Worm (Caenorhabditis elegans): ENCODE measurements around the gene ZK105.12.

The ZK105.12 gene

ce11 chrV:7716034-7716433, at the start of gene ZK105.12:
TSS of gene ZK105.12 (minus strand) at chrV:7716134.
- TF ChIP-seq zip-5 (tag; optimal IDR thresholded peaks at IDR 0.05), result no peak
- TF ChIP-seq ceh-19 (GFP tag; optimal IDR thresholded peaks at IDR 0.05), result no peak

- no peak for TF ChIP-seq ztf-16 (tag; optimal IDR thresholded peaks at IDR 0.05)
- TF ChIP-seq K09A11.1 (tag; optimal IDR thresholded peaks at IDR 0.05; ENCODE audit: insufficient read depth), result no peak
- no peak for TF ChIP-seq dmd-4 (tag; optimal IDR thresholded peaks at IDR 0.05; ENCODE audit: borderline replicate concordance)
- no peak for TF ChIP-seq nhr-11 (tag; optimal IDR thresholded peaks at IDR 0.05)
- TF ChIP-seq fkh-10 (GFP tag; optimal IDR thresholded peaks at IDR 0.05), result no peak
- peak; percentile 78 for TF ChIP-seq nfya-1 (tag; optimal IDR thresholded peaks at IDR 0.05)
These were observed 46.0 kb upstream of the ZK105.12 start for ce11 chrV:7761906-7762305.

- no peak for TF ChIP-seq syd-9 (tag; optimal IDR thresholded peaks at IDR 0.05)
- no peak for TF ChIP-seq ztf-16 (tag; optimal IDR thresholded peaks at IDR 0.05)
- TF ChIP-seq ceh-22 (tag; optimal IDR thresholded peaks at IDR 0.05), result no peak
- TF ChIP-seq fkh-10 (GFP tag; optimal IDR thresholded peaks at IDR 0.05), result no peak
- no peak for TF ChIP-seq unc-3 (GFP tag; conservative IDR thresholded peaks at IDR 0.05)
- TF ChIP-seq unc-3 (tag; optimal IDR thresholded peaks at IDR 0.05), result no peak
- no peak for TF ChIP-seq ceh-19 (GFP tag; optimal IDR thresholded peaks at IDR 0.05)
- TF ChIP-seq nhr-232 (tag; optimal IDR thresholded peaks at IDR 0.05), result no peak
- TF ChIP-seq ceh-24 (tag; optimal IDR thresholded peaks at IDR 0.05), result no peak
- no peak for TF ChIP-seq zip-5 (tag; optimal IDR thresholded peaks at IDR 0.05)
- TF ChIP-seq elt-4 (tag; optimal IDR thresholded peaks at IDR 0.05), result no peak
These were observed 44.2 kb upstream of the ZK105.12 start, which contains the start of gene hint-3 for ce11 chrV:7760174-7760573. TSS of gene hint-3 (plus strand) at chrV:7760474.

- no peak for TF ChIP-seq ceh-45 (GFP tag; IDR thresholded peaks at IDR 0.05)
- peak; percentile 73 for TF ChIP-seq unc-42 (tag; optimal IDR thresholded peaks at IDR 0.05)
- no peak for TF ChIP-seq nhr-232 (tag; optimal IDR thresholded peaks at IDR 0.05)
- TF ChIP-seq unc-55 (GFP tag; optimal IDR thresholded peaks at IDR 0.05), result peak; percentile 65
- TF ChIP-seq fkh-6 (tag; optimal IDR thresholded peaks at IDR 0.05), result no peak
- no peak for TF ChIP-seq ceh-19 (GFP tag; optimal IDR thresholded peaks at IDR 0.05)
- no peak for TF ChIP-seq pha-2 (tag; optimal IDR thresholded peaks at IDR 0.05)
- TF ChIP-seq ztf-16 (tag; optimal IDR thresholded peaks at IDR 0.05), result no peak
- no peak for TF ChIP-seq ceh-6 (GFP tag; optimal IDR thresholded peaks at IDR 0.05)
- TF ChIP-seq C08G9.2 (tag; optimal IDR thresholded peaks at IDR 0.05), result no peak
- TF ChIP-seq unc-86 (tag; optimal IDR thresholded peaks at IDR 0.05), result no peak
- no peak for TF ChIP-seq pat-9 (tag; optimal IDR thresholded peaks at IDR 0.05)
- TF ChIP-seq pax-1 (tag; optimal IDR thresholded peaks at IDR 0.05), result no peak
- no peak for TF ChIP-seq hlh-6 (tag; optimal IDR thresholded peaks at IDR 0.05)
- peak; percentile 45 for TF ChIP-seq ceh-18 (tag; optimal IDR thresholded peaks at IDR 0.05)
- no peak for TF ChIP-seq sox-4 (tag; optimal IDR thresholded peaks at IDR 0.05)
- no peak for TF ChIP-seq ahr-1 (tag; optimal IDR thresholded peaks at IDR 0.05)
- no peak for TF ChIP-seq tbx-2 (tag; optimal IDR thresholded peaks at IDR 0.05)
- no peak for TF ChIP-seq ceh-22 (tag; optimal IDR thresholded peaks at IDR 0.05)
- TF ChIP-seq ets-4 (tag; optimal IDR thresholded peaks at IDR 0.05), result no peak
- TF ChIP-seq tbx-7 (tag; optimal IDR thresholded peaks at IDR 0.05), result no peak
- peak; percentile 0 for TF ChIP-seq hlh-30 (tag; optimal IDR thresholded peaks at IDR 0.05; ENCODE audit: insufficient read depth)
- TF ChIP-seq pag-3 (tag; optimal IDR thresholded peaks at IDR 0.05; ENCODE audit: borderline replicate concordance), result no peak
- no peak for TF ChIP-seq hlh-8 (tag; optimal IDR thresholded peaks at IDR 0.05)
- no peak for TF ChIP-seq pha-4 (tag; optimal IDR thresholded peaks at IDR 0.05)
- no peak for TF ChIP-seq C38D4.7 (GFP tag; optimal IDR thresholded peaks at IDR 0.05)
These were observed 43.3 kb upstream of the ZK105.12 start for ce11 chrV:7759270-7759669.

Measured in whole organism, late embryonic.